Fruit fly (Drosophila melanogaster): ENCODE results near the gene CG33725.

The CG33725 gene

DNA sequence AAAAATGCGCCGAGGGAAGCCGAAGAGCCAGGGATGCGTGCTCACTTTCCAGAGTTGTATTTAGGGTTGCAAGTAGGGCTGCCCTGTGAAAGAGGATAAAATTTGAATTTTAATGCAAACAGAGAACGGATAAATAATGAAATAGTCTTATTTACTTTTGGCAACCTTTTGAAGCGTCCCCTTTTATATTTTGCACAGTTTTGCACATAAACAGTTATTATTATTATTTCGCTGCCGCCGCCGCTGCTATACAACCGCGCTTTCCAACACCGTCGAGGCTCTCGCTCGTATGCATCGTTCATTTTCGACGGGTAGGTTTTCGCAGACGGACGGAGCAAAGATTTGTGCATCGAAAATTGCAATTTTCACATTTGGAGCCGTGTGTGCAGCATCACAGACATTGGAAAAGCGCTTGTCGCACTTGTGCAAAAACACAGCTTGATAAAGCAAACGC, 32.4 kb downstream of the CG33725 start, which contains the start of the genes sti and tral (continued):
- TF ChIP-seq gem (tag; optimal IDR thresholded peaks at IDR 0.05), result peak; percentile 88
- peak; percentile 55 for TF ChIP-seq Hr39 (optimal IDR thresholded peaks at IDR 0.05)
- peak; percentile 60; the same call in 1 of the 2 replicates for TF ChIP-seq gt (GFP tag; IDR thresholded peaks at IDR 0.05)
- peak; percentile 82 for TF ChIP-seq CG10147 (GFP tag; optimal IDR thresholded peaks at IDR 0.05)
- TF ChIP-seq CTCF (GFP tag; optimal IDR thresholded peaks at IDR 0.05), result peak; percentile 74
- 0 out of 4 replicates have a peak, but pooled peaks have one; percentile 16 for TF ChIP-seq chinmo (GFP tag; IDR thresholded peaks at IDR 0.05; ENCODE audit: partially characterized antibody)
- peak; percentile 64 for TF ChIP-seq exex (tag; optimal IDR thresholded peaks at IDR 0.05)
- peak; percentile 92 for TF ChIP-seq CG9817 (tag; optimal IDR thresholded peaks at IDR 0.05)
- TF ChIP-seq CG3163 (GFP tag; optimal IDR thresholded peaks at IDR 0.05), result peak; percentile 82
- no peak for TF ChIP-seq sd (tag; optimal IDR thresholded peaks at IDR 0.05)
- peak; percentile 90 for TF ChIP-seq CG9215 (GFP tag; IDR thresholded peaks at IDR 0.05)
- TF ChIP-seq CG10209 (GFP tag; optimal IDR thresholded peaks at IDR 0.05), result peak; percentile 84
- TF ChIP-seq hkb (optimal IDR thresholded peaks at IDR 0.05), result peak; percentile 81
- peak; percentile 83 for TF ChIP-seq hkb (GFP tag; IDR thresholded peaks at IDR 0.05)
- peak; percentile 81 for TF ChIP-seq ewg (GFP tag; optimal IDR thresholded peaks at IDR 0.05)
- peak; percentile 91 for TF ChIP-seq CG17829 (tag; optimal IDR thresholded peaks at IDR 0.05)
- peak; percentile 43 for TF ChIP-seq CG15479 (GFP tag; optimal IDR thresholded peaks at IDR 0.05)
- no peak for TF ChIP-seq tio (GFP tag; optimal IDR thresholded peaks at IDR 0.05)
- TF ChIP-seq crp (GFP tag; optimal IDR thresholded peaks at IDR 0.05), result peak in 1 of 2 experiments; percentile 53
- TF ChIP-seq Max (GFP tag; optimal IDR thresholded peaks at IDR 0.05), result peak; percentile 88
- TF ChIP-seq CG11085 (GFP tag; IDR thresholded peaks at IDR 0.05), result peak; percentile 81
- no peak for TF ChIP-seq abd-A (tag; optimal IDR thresholded peaks at IDR 0.05)
- TF ChIP-seq CG9797 (GFP tag; optimal IDR thresholded peaks at IDR 0.05), result peak; percentile 62
- peak; percentile 81 for TF ChIP-seq CG16815 (GFP tag; optimal IDR thresholded peaks at IDR 0.05)
- TF ChIP-seq lbe (GFP tag; optimal IDR thresholded peaks at IDR 0.05), result peak; percentile 80
- peak; percentile 69 for TF ChIP-seq H2.0 (GFP tag; IDR thresholded peaks at IDR 0.05)
- peak; percentile 99 for TF ChIP-seq Med (GFP tag)
- peak; percentile 91 for TF ChIP-seq Dbx (GFP tag; IDR thresholded peaks at IDR 0.05)
- peak; percentile 70 for TF ChIP-seq CG6765 (GFP tag; optimal IDR thresholded peaks at IDR 0.05)
- TF ChIP-seq Drgx (GFP tag; IDR thresholded peaks at IDR 0.05), result peak; percentile 49
- peak; percentile 88 for TF ChIP-seq Meics (GFP tag; optimal IDR thresholded peaks at IDR 0.05)
- peak; percentile 74 for TF ChIP-seq CG4730 (GFP tag; IDR thresholded peaks at IDR 0.05)
- TF ChIP-seq Mrtf (GFP tag; IDR thresholded peaks at IDR 0.05), result peak; percentile 80
- TF ChIP-seq HLH4C (GFP tag; IDR thresholded peaks at IDR 0.05; ENCODE audit: partially characterized antibody), result no peak
- TF ChIP-seq kah (GFP tag; optimal IDR thresholded peaks at IDR 0.05), result peak; percentile 36
- TF ChIP-seq lilli (GFP tag; optimal IDR thresholded peaks at IDR 0.05), result peak; percentile 97
- TF ChIP-seq Awh (GFP tag; IDR thresholded peaks at IDR 0.05), result peak; percentile 61
- peak; percentile 97 for TF ChIP-seq CG3281 (GFP tag; optimal IDR thresholded peaks at IDR 0.05)
- peak; percentile 97 for TF ChIP-seq jumu (GFP tag; optimal IDR thresholded peaks at IDR 0.05)
- no peak for TF ChIP-seq tap (tag; optimal IDR thresholded peaks at IDR 0.05)
- TF ChIP-seq CG12104 (GFP tag; optimal IDR thresholded peaks at IDR 0.05), result peak; percentile 80
- peak; percentile 94 for TF ChIP-seq CG9609 (GFP tag; optimal IDR thresholded peaks at IDR 0.05)
- TF ChIP-seq CG1024 (GFP tag; IDR thresholded peaks at IDR 0.05), result peak; percentile 40; the same call in 1 of the 2 replicates
- TF ChIP-seq kni (GFP tag; optimal IDR thresholded peaks at IDR 0.05), result peak; percentile 83
- peak; percentile 93 for TF ChIP-seq CG14710 (tag; optimal IDR thresholded peaks at IDR 0.05)
- TF ChIP-seq bbx (GFP tag; IDR thresholded peaks at IDR 0.05; ENCODE audit: partially characterized antibody), result peak; percentile 24; the same call in 1 of the 2 replicates
- peak; percentile 57 for TF ChIP-seq gsb (GFP tag; IDR thresholded peaks at IDR 0.05)
- peak; percentile 91 for TF ChIP-seq Camta (GFP tag; optimal IDR thresholded peaks at IDR 0.05)
- peak; percentile 38 for TF ChIP-seq fru (optimal IDR thresholded peaks at IDR 0.05)
- TF ChIP-seq sug (tag; optimal IDR thresholded peaks at IDR 0.05), result peak; percentile 91
- TF ChIP-seq CG14860 (GFP tag; IDR thresholded peaks at IDR 0.05; ENCODE audit: partially characterized antibody), result no peak
